Worm (Caenorhabditis elegans): Measurements from ENCODE around the gene pde-2.

DNA sequence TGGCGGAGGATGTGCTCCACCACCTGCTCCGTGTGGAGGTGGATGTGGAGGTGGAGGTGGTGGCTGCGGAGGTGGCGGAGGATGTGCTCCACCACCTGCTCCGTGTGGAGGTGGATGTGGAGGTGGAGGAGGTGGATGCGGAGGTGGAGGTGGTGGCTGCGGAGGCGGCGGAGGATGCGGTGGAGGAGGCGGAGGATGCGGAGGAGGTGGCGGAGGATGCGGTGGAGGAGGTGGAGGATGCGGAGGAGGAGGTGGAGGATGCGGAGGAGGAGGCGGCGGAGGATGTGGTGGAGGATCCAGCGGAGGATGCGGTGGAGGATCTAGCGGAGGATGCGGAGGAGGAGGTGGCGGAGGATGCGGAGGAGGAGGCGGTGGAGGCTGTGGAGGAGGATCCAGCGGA is 19.2 kb downstream of the pde-2 start:
- TF ChIP-seq lin-35 (GFP tag; optimal IDR thresholded peaks at IDR 0.05) (no peak), egl-27 (tag; optimal IDR thresholded peaks at IDR 0.05) (no peak)

Data from whole organism, L1 larva.